Worm (Caenorhabditis elegans) whole organism, L4 larva: ENCODE data around the gene F07H5.13.

Source experiments
- aha-1 ChIP-seq: fragments of 150-350 bp; peaks from one replicate; lab custom pipeline; 2014; ENCODE audit warnings: missing biosample characterization, missing genetic modification characterization
- egl-43 ChIP-seq: fragments of 200-800 bp; sonication (Bioruptor generic); IDR thresholded peaks from 2 replicates; pipeline ENCODE4 v1.3.6; 2022; ENCODE audit warnings: missing genetic modification reagents, missing genetic modification characterization, missing compliant biosample characterization
- nhr-77 ChIP-seq: fragments of 150-350 bp; optimal IDR thresholded peaks from 2 replicates; lab custom pipeline; 2014; ENCODE audit warnings: missing biosample characterization, missing genetic modification characterization

- TF ChIP-seq nhr-77 (peak; percentile 78), egl-43 (0 out of 2 replicates have a peak, but pooled peaks have one; percentile 25), aha-1 (tag; lab: Kevin White, UChicago) (peak; percentile 93)
Measured at ce11 chrII:8747246-8747938, 43.0 kb upstream of the F07H5.13 start.
